Fruit fly (Drosophila melanogaster) whole organism, embryonic: ENCODE results near the gene CG16854.
A peak's percentile ranks its signal among the peaks of the same experiment; 100 is the strongest.

Experiments used
- ATbp ChIP-seq: fragments of 200-800 bp; sonication (Bioruptor generic); optimal IDR thresholded peaks from 2 replicates; lab custom pipeline; 2017; ENCODE audit warnings: missing biosample characterization, mild to moderate bottlenecking, missing genetic modification characterization, missing genetic modification reagents
- Atf3 ChIP-seq: fragments of 200-800 bp; sonication (Bioruptor generic); optimal IDR thresholded peaks from 3 replicates; lab custom pipeline; 2016; ENCODE audit warnings: missing biosample characterization, missing genetic modification characterization
- Bgb ChIP-seq: fragments of 200-800 bp; sonication (Bioruptor generic); IDR thresholded peaks from 2 replicates; pipeline ENCODE4 v1.3.6; 2022; ENCODE audit warnings: missing biosample characterization, missing genetic modification characterization; ENCODE audit not compliant: partially characterized antibody
- CG10274 ChIP-seq: fragments of 200-800 bp; sonication (Bioruptor generic); optimal IDR thresholded peaks from 3 replicates; lab custom pipeline; 2017; ENCODE audit warnings: missing biosample characterization, mild to moderate bottlenecking, missing genetic modification characterization
- CG10321 ChIP-seq: fragments of 200-800 bp; sonication (Bioruptor generic); IDR thresholded peaks from 2 replicates; pipeline ENCODE4 v1.3.6; 2022; ENCODE audit warnings: missing biosample characterization, missing genetic modification characterization
- CG10654 ChIP-seq: fragments of 200-800 bp; sonication (Bioruptor generic); optimal IDR thresholded peaks from 2 replicates; lab custom pipeline; 2016; ENCODE audit warnings: missing biosample characterization, missing genetic modification characterization
- CG12071 ChIP-seq: fragments of 200-800 bp; sonication (Bioruptor generic); optimal IDR thresholded peaks from 3 replicates; lab custom pipeline; 2018; ENCODE audit warnings: missing biosample characterization, mild to moderate bottlenecking, missing genetic modification characterization
- CG12219 ChIP-seq: fragments of 200-800 bp; sonication (Bioruptor generic); optimal IDR thresholded peaks from 3 replicates; lab custom pipeline; 2018; ENCODE audit warnings: missing biosample characterization, mild to moderate bottlenecking, missing genetic modification characterization
- CG13624 ChIP-seq: fragments of 200-800 bp; sonication (Bioruptor generic); optimal IDR thresholded peaks from 2 replicates; lab custom pipeline; 2016; ENCODE audit warnings: missing biosample characterization, missing genetic modification characterization
- CG15514 ChIP-seq: fragments of 200-800 bp; sonication (Bioruptor generic); optimal IDR thresholded peaks from 3 replicates; lab custom pipeline; 2017; ENCODE audit warnings: missing biosample characterization, missing genetic modification characterization, mild to moderate bottlenecking, moderate library complexity, missing genetic modification reagents
- CG1647 ChIP-seq: fragments of 200-800 bp; sonication (Bioruptor generic); optimal IDR thresholded peaks from 3 replicates; lab custom pipeline; 2016; ENCODE audit warnings: missing biosample characterization, missing genetic modification characterization
- CG18262 ChIP-seq: fragments of 200-800 bp; optimal IDR thresholded peaks from 3 replicates; lab custom pipeline; 2019; ENCODE audit warnings: missing biosample characterization, mild to moderate bottlenecking, missing genetic modification characterization, moderate library complexity
- CG2120 ChIP-seq: fragments of 200-800 bp; sonication (Bioruptor generic); optimal IDR thresholded peaks from 3 replicates; lab custom pipeline; 2016; ENCODE audit warnings: missing biosample characterization, missing genetic modification characterization
- CG2678 ChIP-seq: fragments of 200-800 bp; sonication (Bioruptor generic); optimal IDR thresholded peaks from 3 replicates; lab custom pipeline; 2019; ENCODE audit warnings: missing biosample characterization, mild to moderate bottlenecking, missing genetic modification characterization, moderate library complexity
- CG30431 ChIP-seq: fragments of 200-800 bp; sonication (Bioruptor generic); optimal IDR thresholded peaks from 2 replicates; lab custom pipeline; 2017; ENCODE audit warnings: missing biosample characterization, missing genetic modification characterization
- CG43689 ChIP-seq: fragments of 200-800 bp; sonication (Bioruptor generic); IDR thresholded peaks from 2 replicates; pipeline ENCODE4 v1.3.6; 2022; ENCODE audit warnings: missing biosample characterization, missing genetic modification characterization
- CG4617 ChIP-seq: fragments of 200-800 bp; sonication (Bioruptor generic); optimal IDR thresholded peaks from 3 replicates; lab custom pipeline; 2016; ENCODE audit warnings: missing biosample characterization, missing genetic modification characterization, borderline replicate concordance
- CG6272 ChIP-seq: fragments of 200-800 bp; sonication (Bioruptor generic); IDR thresholded peaks from 2 replicates; pipeline ENCODE4 v1.3.6; 2022; ENCODE audit warnings: missing biosample characterization, missing genetic modification characterization
- CG6689 ChIP-seq: fragments of 200-800 bp; sonication (Bioruptor generic); IDR thresholded peaks from 2 replicates; pipeline ENCODE4 v1.3.6; 2022; ENCODE audit warnings: missing biosample characterization, missing genetic modification characterization
- CG6765 ChIP-seq: fragments of 200-800 bp; sonication (Bioruptor generic); optimal IDR thresholded peaks from 3 replicates; lab custom pipeline; 2017; ENCODE audit warnings: missing biosample characterization, mild to moderate bottlenecking, missing genetic modification characterization
- CG7786 ChIP-seq: fragments of 200-800 bp; sonication (Bioruptor generic); optimal IDR thresholded peaks from 2 replicates; lab custom pipeline; 2016; ENCODE audit warnings: missing biosample characterization, missing genetic modification characterization
- CG8290 ChIP-seq, 3 experiments: fragments of 200-800 bp; sonication (Bioruptor generic); optimal IDR thresholded peaks; 2 replicates each; lab custom pipeline; 2016 to 2019; ENCODE audit warnings: missing biosample characterization in 3 of 3, missing genetic modification characterization in 3 of 3, mild to moderate bottlenecking in 2 of 3, moderate library complexity in 1 of 3
- CG9437 ChIP-seq: fragments of 200-800 bp; sonication (Bioruptor generic); optimal IDR thresholded peaks from 2 replicates; lab custom pipeline; 2018; ENCODE audit warnings: missing biosample characterization, mild to moderate bottlenecking, missing genetic modification characterization
- D19A ChIP-seq: fragments of 200-800 bp; optimal IDR thresholded peaks from 3 replicates; lab custom pipeline; 2019; ENCODE audit warnings: missing biosample characterization, mild to moderate bottlenecking, missing genetic modification characterization, moderate library complexity
- Ets97D ChIP-seq: fragments of 200-800 bp; sonication (Bioruptor generic); optimal IDR thresholded peaks from 3 replicates; lab custom pipeline; 2016; ENCODE audit warnings: missing biosample characterization, missing genetic modification characterization
- MESR4 ChIP-seq: fragments of 200-800 bp; sonication (Bioruptor generic); optimal IDR thresholded peaks from 2 replicates; lab custom pipeline; 2018; ENCODE audit warnings: missing biosample characterization, mild to moderate bottlenecking, missing genetic modification characterization, moderate library complexity
- Meics ChIP-seq: fragments of 200-800 bp; sonication (Bioruptor generic); optimal IDR thresholded peaks from 2 replicates; lab custom pipeline; 2017; ENCODE audit warnings: missing biosample characterization, mild to moderate bottlenecking, missing genetic modification characterization
- Spps ChIP-seq: fragments of 200-800 bp; sonication (Bioruptor generic); optimal IDR thresholded peaks from 2 replicates; lab custom pipeline; 2018; ENCODE audit warnings: missing biosample characterization, mild to moderate bottlenecking, missing genetic modification characterization
- Stat92E ChIP-seq, 3 experiments: fragments of >200 bp in 2 of 3; fragments of 200-800 bp in 1 of 3; sonication (Bioruptor generic) in 1 of 3; optimal IDR thresholded peaks; 2 replicates each; lab custom pipeline; 2017 to 2019; ENCODE audit warnings: missing biosample characterization in 3 of 3, missing genetic modification characterization in 3 of 3, mild to moderate bottlenecking in 1 of 3, moderate library complexity in 1 of 3
- Taf1 ChIP-seq: fragments of 200-800 bp; sonication (Bioruptor generic); IDR thresholded peaks from 2 replicates; pipeline ENCODE4 v1.3.6; 2022; ENCODE audit warnings: missing biosample characterization, missing genetic modification characterization
- Trl ChIP-seq, 3 experiments: fragments of >200 bp in 2 of 3; fragments of 200-800 bp in 1 of 3; sonication (Bioruptor generic) in 1 of 3; optimal IDR thresholded peaks; 2 replicates in 1 of 3; 3 replicates in 2 of 3; lab custom pipeline; 2016 to 2017; ENCODE audit warnings: missing biosample characterization in 1 of 3, missing genetic modification characterization in 1 of 3
- Xbp1 ChIP-seq: fragments of 200-800 bp; sonication (Bioruptor generic); optimal IDR thresholded peaks from 3 replicates; lab custom pipeline; 2016; ENCODE audit warnings: missing biosample characterization, mild to moderate bottlenecking, missing genetic modification characterization
- ara ChIP-seq: fragments of 200-800 bp; sonication (Bioruptor generic); IDR thresholded peaks from 2 replicates; pipeline ENCODE4 v1.3.6; 2022; ENCODE audit warnings: missing biosample characterization, missing genetic modification characterization
- ash1 ChIP-seq: fragments of 200-800 bp; sonication (Bioruptor generic); optimal IDR thresholded peaks from 2 replicates; lab custom pipeline; 2018; ENCODE audit warnings: missing biosample characterization, mild to moderate bottlenecking, missing genetic modification characterization
- btn ChIP-seq: fragments of 200-800 bp; sonication (Bioruptor generic); optimal IDR thresholded peaks from 2 replicates; lab custom pipeline; 2016; ENCODE audit warnings: missing biosample characterization, missing genetic modification characterization
- dysf ChIP-seq: fragments of 200-800 bp; sonication (Bioruptor generic); IDR thresholded peaks from 3 replicates; pipeline ENCODE4 v1.3.6; 2022; ENCODE audit warnings: missing biosample characterization, missing genetic modification characterization
- emc ChIP-seq: fragments of 200-800 bp; sonication (Bioruptor generic); optimal IDR thresholded peaks from 2 replicates; lab custom pipeline; 2016; ENCODE audit warnings: missing biosample characterization, missing genetic modification characterization
- exex ChIP-seq: fragments of 200-800 bp; sonication (Bioruptor generic); optimal IDR thresholded peaks from 4 replicates; lab custom pipeline; 2018; ENCODE audit warnings: missing biosample characterization, mild to moderate bottlenecking, missing genetic modification characterization, moderate library complexity
- eyg ChIP-seq: fragments of 200-800 bp; sonication (Bioruptor generic); optimal IDR thresholded peaks from 3 replicates; lab custom pipeline; 2016; ENCODE audit warnings: missing biosample characterization, missing genetic modification characterization
- fd96Cb ChIP-seq: fragments of 200-800 bp; sonication (Bioruptor generic); optimal IDR thresholded peaks from 2 replicates; lab custom pipeline; 2018; ENCODE audit warnings: missing biosample characterization, mild to moderate bottlenecking, missing genetic modification characterization, moderate library complexity
- gem ChIP-seq: fragments of 200-800 bp; sonication (Bioruptor generic); optimal IDR thresholded peaks from 2 replicates; lab custom pipeline; 2019; ENCODE audit warnings: missing biosample characterization, mild to moderate bottlenecking, missing genetic modification characterization, moderate library complexity
- grau ChIP-seq: fragments of 200-800 bp; optimal IDR thresholded peaks from 3 replicates; lab custom pipeline; 2019; ENCODE audit warnings: missing biosample characterization, mild to moderate bottlenecking, missing genetic modification characterization, moderate library complexity
- ham ChIP-seq: fragments of 200-800 bp; sonication (Bioruptor generic); IDR thresholded peaks from 2 replicates; pipeline ENCODE4 v1.3.6; 2022; ENCODE audit warnings: missing biosample characterization, missing genetic modification characterization
- nerfin-1 ChIP-seq: fragments of 200-800 bp; sonication (Bioruptor generic); optimal IDR thresholded peaks from 3 replicates; lab custom pipeline; 2019; ENCODE audit warnings: missing biosample characterization, mild to moderate bottlenecking, missing genetic modification characterization, moderate library complexity
- ranshi ChIP-seq: fragments of 200-800 bp; sonication (Bioruptor generic); IDR thresholded peaks from 2 replicates; pipeline ENCODE4 v1.3.6; 2022; ENCODE audit warnings: missing biosample characterization, missing genetic modification characterization
- ro ChIP-seq: fragments of 200-800 bp; sonication (Bioruptor generic); IDR thresholded peaks from 2 replicates; pipeline ENCODE4 v1.3.6; 2022; ENCODE audit warnings: missing biosample characterization, missing genetic modification characterization
- tna ChIP-seq: fragments of 200-800 bp; sonication (Bioruptor generic); IDR thresholded peaks from 2 replicates; pipeline ENCODE4 v1.3.6; 2022; ENCODE audit warnings: missing biosample characterization, missing genetic modification characterization; ENCODE audit not compliant: partially characterized antibody
- wek ChIP-seq: fragments of 200-800 bp; sonication (Bioruptor generic); optimal IDR thresholded peaks from 3 replicates; lab custom pipeline; 2018; ENCODE audit warnings: missing biosample characterization, mild to moderate bottlenecking, missing genetic modification characterization, moderate library complexity
- zf30C ChIP-seq: fragments of 200-800 bp; sonication (Bioruptor generic); optimal IDR thresholded peaks from 3 replicates; lab custom pipeline; 2018; ENCODE audit warnings: missing biosample characterization, mild to moderate bottlenecking, missing genetic modification characterization

Gene CG16854

DNA sequence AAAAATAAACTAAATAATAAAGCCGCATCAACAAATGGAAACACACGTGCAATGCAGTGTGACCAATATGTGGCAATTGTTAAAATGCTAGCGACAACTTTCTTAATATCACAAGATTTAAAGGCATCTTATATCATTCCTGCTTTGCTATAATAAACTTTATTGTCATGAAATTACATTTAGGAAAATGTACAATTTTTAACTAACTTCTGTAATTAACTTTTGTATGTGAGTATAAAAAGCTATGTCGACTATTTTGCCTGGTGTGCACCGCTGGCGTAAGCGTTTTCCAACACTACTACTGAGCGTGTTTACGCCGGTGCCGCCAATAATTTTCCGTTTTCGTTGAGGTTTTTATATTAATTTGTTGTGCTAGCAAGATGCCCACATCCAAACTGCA, 37.0 kb downstream of the CG16854 start, which contains the start of the genes Csl4 and Nup160 (continued):
- TF ChIP-seq grau (tag; lab: Kevin White, UChicago) (peak; percentile 74), Meics (GFP tag; lab: Kevin White, UChicago) (peak; percentile 61), Atf3 (GFP tag; lab: Kevin White, UChicago) (peak; percentile 56), Stat92E (GFP tag; optimal IDR thresholded peaks at IDR 0.05; lab: Kevin White, UChicago) (peak in 1 of 3 experiments; percentile 43), CG18262 (no peak), CG4617 (peak; percentile 83), CG12219 (GFP tag; lab: Kevin White, UChicago) (no peak), gem (no peak), CG10654 (GFP tag; lab: Kevin White, UChicago) (peak; percentile 77), Taf1 (peak; percentile 55; the same call in 1 of the 2 replicates), ash1 (no peak), zf30C (no peak), ro (GFP tag; lab: Robert Waterston, UW) (no peak), nerfin-1 (no peak), D19A (no peak), ranshi (peak; percentile 65; the same call in 1 of the 2 replicates), btn (GFP tag; lab: Kevin White, UChicago) (peak; percentile 55), CG13624 (GFP tag; lab: Kevin White, UChicago) (peak; percentile 92), ham (GFP tag; lab: Robert Waterston, UW) (no peak), CG30431 (GFP tag; lab: Kevin White, UChicago) (peak; percentile 20), ara (peak; percentile 75), Spps (tag; lab: Kevin White, UChicago) (peak; percentile 40), CG2678 (tag; lab: Kevin White, UChicago) (no peak), tna (GFP tag; lab: Robert Waterston, UW) (no peak), wek (no peak), CG1647 (GFP tag; lab: Kevin White, UChicago) (peak; percentile 83), emc (GFP tag; lab: Kevin White, UChicago) (peak; percentile 59), exex (peak; percentile 19), CG10321 (no peak), Trl (optimal IDR thresholded peaks at IDR 0.05; lab: Kevin White, UChicago) (no peak), Trl (GFP tag; optimal IDR thresholded peaks at IDR 0.05; lab: Kevin White, UChicago) (peak; percentile 91), CG10274 (GFP tag; lab: Kevin White, UChicago) (no peak), CG7786 (GFP tag; lab: Kevin White, UChicago) (peak; percentile 88), MESR4 (GFP tag; lab: Kevin White, UChicago) (peak; percentile 18), CG8290 (GFP tag; optimal IDR thresholded peaks at IDR 0.05; lab: Kevin White, UChicago) (peak; percentile 63), CG8290 (tag; optimal IDR thresholded peaks at IDR 0.05; lab: Kevin White, UChicago) (no peak), Xbp1 (GFP tag; lab: Kevin White, UChicago) (peak; percentile 86), Ets97D (peak; percentile 81), CG9437 (GFP tag; lab: Kevin White, UChicago) (peak; percentile 51), CG15514 (GFP tag; lab: Kevin White, UChicago) (peak; percentile 66), eyg (GFP tag; lab: Kevin White, UChicago) (peak; percentile 79), CG12071 (GFP tag; lab: Kevin White, UChicago) (no peak), CG43689 (GFP tag; lab: Robert Waterston, UW) (no peak; the same call in 1 of the 2 replicates), fd96Cb (tag; lab: Kevin White, UChicago) (peak; percentile 44), dysf (GFP tag; lab: Robert Waterston, UW) (peak; percentile 71; the same call in 2 of the 3 replicates), CG2120 (GFP tag; lab: Kevin White, UChicago) (peak; percentile 93), ATbp (no peak), CG6689 (GFP tag; lab: Robert Waterston, UW) (peak; percentile 73), CG6765 (GFP tag; lab: Kevin White, UChicago) (no peak), CG6272 (GFP tag; lab: Robert Waterston, UW) (peak; percentile 61; the same call in 1 of the 2 replicates), Bgb (GFP tag; lab: Robert Waterston, UW) (no peak; the same call in 1 of the 2 replicates)
